Worm (Caenorhabditis elegans) whole organism, young adult: ENCODE results near the gene F40H3.2.

Experiments
- F10E7.11 ChIP-seq: sonication (generic microtip); optimal IDR thresholded peaks from 2 replicates; lab custom pipeline; 2017; ENCODE audit warnings: mild to moderate bottlenecking, missing genetic modification characterization, moderate library complexity, missing compliant biosample characterization
- T26A5.8 ChIP-seq: sonication (generic microtip); optimal IDR thresholded peaks from 2 replicates; lab custom pipeline; 2016; ENCODE audit warnings: missing genetic modification characterization, missing compliant biosample characterization
- Y79H2A.3 ChIP-seq: fragments of 200-800 bp; sonication (Bioruptor generic); conservative IDR thresholded peaks from 2 replicates; pipeline ENCODE4 v1.3.6; 2022; ENCODE audit warnings: missing genetic modification reagents, missing genetic modification characterization, missing compliant biosample characterization
- ceh-58 ChIP-seq: fragments of 200-800 bp; sonication (Bioruptor generic); IDR thresholded peaks from 2 replicates; pipeline ENCODE4 v1.3.6; 2022; ENCODE audit warnings: missing genetic modification characterization, missing compliant biosample characterization
- dpl-1 ChIP-seq: fragments of 150-350 bp; optimal IDR thresholded peaks from 2 replicates; lab custom pipeline; 2014; ENCODE audit warnings: missing biosample characterization, missing genetic modification reagents, missing genetic modification characterization
- egl-44 ChIP-seq: fragments of 200-800 bp; sonication (Bioruptor generic); IDR thresholded peaks from 2 replicates; pipeline ENCODE4 v1.3.6; 2022; ENCODE audit warnings: missing genetic modification reagents, missing genetic modification characterization, missing compliant biosample characterization
- ets-4 ChIP-seq: fragments of 200-800 bp; sonication (Bioruptor generic); optimal IDR thresholded peaks from 2 replicates; lab custom pipeline; 2018; ENCODE audit warnings: mild to moderate bottlenecking, missing genetic modification characterization, missing compliant biosample characterization
- hrde-1 ChIP-seq: sonication (generic microtip); optimal IDR thresholded peaks from 2 replicates; lab custom pipeline; 2016; ENCODE audit warnings: missing genetic modification characterization, mild to moderate bottlenecking, missing compliant biosample characterization, moderate library complexity, missing genotype, missing genetic modification reagents, borderline replicate concordance
- nhr-27 ChIP-seq: fragments of 200-800 bp; sonication (Bioruptor generic); optimal IDR thresholded peaks from 2 replicates; lab custom pipeline; 2018; ENCODE audit warnings: mild to moderate bottlenecking, missing genetic modification characterization, moderate library complexity, missing compliant biosample characterization
- unc-130 ChIP-seq: sonication (generic microtip); optimal IDR thresholded peaks from 2 replicates; lab custom pipeline; 2016; ENCODE audit warnings: missing genetic modification reagents, missing genetic modification characterization, missing compliant biosample characterization
- unc-62 ChIP-seq: fragments of 150-350 bp; optimal IDR thresholded peaks from 2 replicates; lab custom pipeline; 2014; ENCODE audit warnings: missing biosample characterization, missing genetic modification reagents, missing genetic modification characterization

ce11 chrII:6125259-6125658, 48.2 kb upstream of the F40H3.2 start, which contains the start of gene rars-2:
- TF ChIP-seq unc-62 (GFP tag; lab: Kevin White, UChicago), result no peak
- TF ChIP-seq nhr-27 (tag; lab: Kevin White, UChicago), result no peak
- TF ChIP-seq ets-4 (GFP tag; lab: Kevin White, UChicago), result no peak
- no peak for TF ChIP-seq F10E7.11 (tag; lab: Kevin White, UChicago)
- TF ChIP-seq ceh-58 (GFP tag; lab: Robert Waterston, UW), result no peak
- TF ChIP-seq unc-130 (GFP tag; lab: Kevin White, UChicago), result no peak
- no peak for TF ChIP-seq hrde-1 (tag; lab: Kevin White, UChicago)
- no peak for TF ChIP-seq Y79H2A.3 (GFP tag; lab: Robert Waterston, UW)
- no peak for TF ChIP-seq T26A5.8 (tag; lab: Kevin White, UChicago)
- TF ChIP-seq dpl-1 (GFP tag; lab: Kevin White, UChicago), result no peak
- no peak for TF ChIP-seq egl-44 (GFP tag; lab: Robert Waterston, UW)
